Fruit fly (Drosophila melanogaster) S2 (cell line): ENCODE data around the gene Cyp4ac2.

Experiments used
- CG8478 ChIP-seq: fragments of >200 bp; optimal IDR thresholded peaks from 2 replicates; lab custom pipeline; 2018
- CTCF ChIP-seq, 2 experiments: fragments of >200 bp; optimal IDR thresholded peaks; 2 replicates each; lab custom pipeline; 2018

DNA sequence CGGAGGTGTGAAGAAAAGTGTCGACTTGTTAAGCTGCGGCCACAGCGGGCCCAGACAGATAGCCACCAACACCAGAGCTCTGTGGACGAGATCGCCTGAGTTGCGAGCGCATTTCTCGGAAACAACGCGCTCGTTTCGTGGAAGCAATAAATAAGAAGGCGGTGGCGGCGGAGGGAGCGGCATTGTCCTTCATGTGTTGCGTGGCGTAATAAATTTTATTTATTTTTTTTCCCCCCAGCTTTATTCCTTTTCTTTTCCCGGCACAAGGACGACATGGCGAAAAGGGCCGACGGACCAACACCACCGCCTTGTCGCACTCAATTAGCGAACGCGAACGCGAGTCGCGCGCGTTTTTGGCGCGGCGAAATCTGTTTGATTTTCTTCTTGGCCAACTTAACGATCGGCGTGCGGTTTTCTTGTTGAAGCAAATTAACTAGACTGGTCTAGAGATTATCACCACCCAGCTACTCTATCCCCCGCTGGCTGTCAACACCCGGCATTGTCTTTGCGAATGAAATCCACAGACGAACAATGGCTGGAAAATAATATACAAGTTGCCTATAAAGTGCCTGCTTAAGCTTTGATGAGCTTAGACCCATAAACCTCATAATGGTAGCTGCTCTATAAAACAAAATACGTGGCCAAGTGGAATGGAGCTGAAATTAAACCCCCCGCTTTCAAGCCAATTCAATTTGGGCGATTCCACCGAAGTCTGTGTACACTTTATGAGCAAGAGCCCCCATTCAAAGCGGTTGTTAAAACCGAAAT lies 6.9 kb upstream of the Cyp4ac2 start:
- TF ChIP-seq CG8478 (lab: Kevin White, UChicago) (no peak), CTCF (optimal IDR thresholded peaks at IDR 0.05; lab: Kevin White, UChicago) (no peak)
